Fruit fly (Drosophila melanogaster) whole organism, pupa: ENCODE results near the gene CG43783.

Experiments used
- CG10348 ChIP-seq: fragments of 200-800 bp; sonication (Bioruptor generic); IDR thresholded peaks from 2 replicates; pipeline ENCODE4 v1.3.6; 2022; ENCODE audit warnings: missing biosample characterization, missing genetic modification characterization
- CG12605 ChIP-seq: fragments of 200-800 bp; sonication (Bioruptor generic); IDR thresholded peaks from 2 replicates; pipeline ENCODE4 v1.3.6; 2022; ENCODE audit warnings: missing biosample characterization, missing genetic modification characterization
- CG13204 ChIP-seq: fragments of 200-800 bp; sonication (Bioruptor generic); optimal IDR thresholded peaks from 2 replicates; lab custom pipeline; 2018; ENCODE audit warnings: missing biosample characterization, mild to moderate bottlenecking, missing genetic modification characterization, moderate library complexity
- CG14655 ChIP-seq: fragments of 200-800 bp; sonication (Bioruptor generic); optimal IDR thresholded peaks from 3 replicates; lab custom pipeline; 2017; ENCODE audit warnings: mild to moderate bottlenecking, missing biosample characterization, missing genetic modification reagents, missing genetic modification characterization
- CG15710 ChIP-seq: fragments of 200-800 bp; sonication (Bioruptor generic); optimal IDR thresholded peaks from 2 replicates; lab custom pipeline; 2018; ENCODE audit warnings: missing biosample characterization, mild to moderate bottlenecking, missing genetic modification characterization, moderate library complexity
- CG17806 ChIP-seq: fragments of 200-800 bp; sonication (Bioruptor generic); optimal IDR thresholded peaks from 2 replicates; lab custom pipeline; 2018; ENCODE audit warnings: missing biosample characterization, mild to moderate bottlenecking, missing genetic modification characterization, moderate library complexity
- CG32121 ChIP-seq: fragments of 200-800 bp; sonication (Bioruptor generic); IDR thresholded peaks from 2 replicates; pipeline ENCODE4 v1.3.6; 2022; ENCODE audit warnings: missing biosample characterization, missing genetic modification characterization
- CG34367 ChIP-seq: fragments of 200-800 bp; sonication (Bioruptor generic); optimal IDR thresholded peaks from 2 replicates; lab custom pipeline; 2018; ENCODE audit warnings: missing biosample characterization, mild to moderate bottlenecking, missing genetic modification characterization
- CG4496 ChIP-seq: fragments of 200-800 bp; sonication (Bioruptor generic); IDR thresholded peaks from 3 replicates; pipeline ENCODE4 v1.3.6; 2022; ENCODE audit warnings: missing biosample characterization, missing genetic modification characterization
- CG8159 ChIP-seq: fragments of 200-800 bp; sonication (Bioruptor generic); optimal IDR thresholded peaks from 3 replicates; lab custom pipeline; 2018; ENCODE audit warnings: missing biosample characterization, mild to moderate bottlenecking, missing genetic modification characterization, moderate library complexity
- CG8301 ChIP-seq: fragments of 200-800 bp; sonication (Bioruptor generic); optimal IDR thresholded peaks from 2 replicates; lab custom pipeline; 2018; ENCODE audit warnings: missing biosample characterization, mild to moderate bottlenecking, missing genetic modification characterization
- CG9948 ChIP-seq: fragments of 200-800 bp; sonication (Bioruptor generic); optimal IDR thresholded peaks from 2 replicates; lab custom pipeline; 2018; ENCODE audit warnings: missing biosample characterization, mild to moderate bottlenecking, missing genetic modification characterization, moderate library complexity
- D1 ChIP-seq: fragments of 200-800 bp; sonication (Bioruptor generic); optimal IDR thresholded peaks from 2 replicates; lab custom pipeline; 2018; ENCODE audit warnings: missing biosample characterization, mild to moderate bottlenecking, missing genetic modification characterization, moderate library complexity
- EcR ChIP-seq: fragments of 200-800 bp; sonication (Bioruptor generic); optimal IDR thresholded peaks from 3 replicates; lab custom pipeline; 2019; ENCODE audit warnings: missing biosample characterization, missing genetic modification characterization, mild to moderate bottlenecking, moderate library complexity, missing genetic modification reagents
- Ets98B ChIP-seq: fragments of 200-800 bp; sonication (Bioruptor generic); IDR thresholded peaks from 2 replicates; pipeline ENCODE4 v1.3.6; 2022; ENCODE audit warnings: missing biosample characterization, missing genetic modification characterization
- Pif1A ChIP-seq: fragments of 200-800 bp; sonication (Bioruptor generic); optimal IDR thresholded peaks from 3 replicates; lab custom pipeline; 2016; ENCODE audit warnings: missing biosample characterization, missing genetic modification characterization
- Pif1B ChIP-seq: fragments of 200-800 bp; sonication (Bioruptor generic); optimal IDR thresholded peaks from 3 replicates; lab custom pipeline; 2016; ENCODE audit warnings: missing biosample characterization, missing genetic modification characterization
- Snoo ChIP-seq: fragments of 200-800 bp; sonication (Bioruptor generic); optimal IDR thresholded peaks from 3 replicates; lab custom pipeline; 2017; ENCODE audit warnings: missing biosample characterization, mild to moderate bottlenecking, missing genetic modification characterization, inconsistent platforms
- fd96Ca ChIP-seq: fragments of 200-800 bp; sonication (Bioruptor generic); IDR thresholded peaks from 3 replicates; pipeline ENCODE4 v1.3.6; 2022; ENCODE audit warnings: missing biosample characterization, missing genetic modification characterization
- gl ChIP-seq: fragments of 200-800 bp; sonication (Bioruptor generic); optimal IDR thresholded peaks from 2 replicates; lab custom pipeline; 2018; ENCODE audit warnings: missing biosample characterization, mild to moderate bottlenecking, missing genetic modification characterization
- rn ChIP-seq: fragments of 200-800 bp; sonication (Bioruptor generic); IDR thresholded peaks from 2 replicates; pipeline ENCODE4 v1.3.6; 2022; ENCODE audit warnings: missing biosample characterization, missing genetic modification characterization

CG43783 gene

dm6 chr3L:8981495-8981894, 27.4 kb upstream of the CG43783 start, which contains the start of gene CG13314:
CG13314 (plus strand) TSS chr3L:8981795.
- TF ChIP-seq CG4496 (GFP tag; lab: Robert Waterston, UW) = no peak
- TF ChIP-seq Pif1A (GFP tag; lab: Kevin White, UChicago) = no peak
- no peak for TF ChIP-seq EcR (GFP tag; lab: Kevin White, UChicago)
- TF ChIP-seq CG14655 (GFP tag; lab: Kevin White, UChicago) = no peak
- TF ChIP-seq Pif1B (GFP tag; lab: Kevin White, UChicago) = no peak
- TF ChIP-seq Ets98B (GFP tag; lab: Robert Waterston, UW) = no peak

DNA sequence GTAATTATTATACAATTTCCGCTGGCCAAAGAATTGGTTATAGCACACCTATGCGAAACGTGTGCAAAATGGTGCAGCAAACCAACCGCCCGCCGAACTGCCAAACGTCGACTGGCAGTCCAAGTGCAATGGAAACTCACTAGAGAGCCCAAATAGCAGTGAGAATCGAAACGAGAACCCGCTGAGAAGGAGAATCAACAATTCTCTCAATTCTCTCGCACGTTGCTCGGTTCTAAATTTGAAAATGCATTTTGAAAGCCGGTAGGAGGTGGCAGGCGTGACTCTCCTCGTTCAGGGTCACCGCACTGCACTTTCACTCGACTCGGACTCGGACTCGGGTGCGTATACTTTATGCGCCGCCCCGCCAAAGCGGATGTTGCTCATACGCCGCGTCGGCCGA, 25.7 kb upstream of the CG43783 start, which contains the start of gene CG5644:
CG5644 (minus strand) TSS at position 101 of the 400 bp plus-strand sequence.
- TF ChIP-seq CG8301 (tag; lab: Kevin White, UChicago) (no peak), CG13204 (no peak), CG15710 (tag; lab: Kevin White, UChicago) (no peak)
- TF ChIP-seq, all 21 proteins: peak for 0

dm6 chr3L:8978678-8979413, 24.8 kb upstream of the CG43783 start:
- TF ChIP-seq CG14655 (GFP tag; lab: Kevin White, UChicago) = no peak
- no peak for TF ChIP-seq CG15710 (tag; lab: Kevin White, UChicago)
- peak; percentile 83; the same call in 2 of the 3 replicates for TF ChIP-seq CG4496 (GFP tag; lab: Robert Waterston, UW)
- no peak for TF ChIP-seq gl (tag; lab: Kevin White, UChicago)
- TF ChIP-seq Snoo = no peak
- TF ChIP-seq CG8301 (tag; lab: Kevin White, UChicago) = peak; percentile 3
- TF ChIP-seq CG12605 (GFP tag; lab: Robert Waterston, UW) = peak; percentile 40
- no peak for TF ChIP-seq CG17806
- TF ChIP-seq fd96Ca (GFP tag; lab: Robert Waterston, UW) = peak; percentile 73; the same call in 2 of the 3 replicates
- no peak for TF ChIP-seq Pif1B (GFP tag; lab: Kevin White, UChicago)
- TF ChIP-seq CG13204 = no peak
- TF ChIP-seq rn (GFP tag; lab: Robert Waterston, UW) = no peak
- TF ChIP-seq CG10348 (GFP tag; lab: Robert Waterston, UW) = peak; percentile 47; the same call in 1 of the 2 replicates
- peak; percentile 8 for TF ChIP-seq CG9948 (tag; lab: Kevin White, UChicago)
- TF ChIP-seq Ets98B (GFP tag; lab: Robert Waterston, UW) = peak; percentile 74
- TF ChIP-seq Pif1A (GFP tag; lab: Kevin White, UChicago) = no peak
- TF ChIP-seq EcR (GFP tag; lab: Kevin White, UChicago) = peak; percentile 70
- TF ChIP-seq D1 (tag; lab: Kevin White, UChicago) = no peak
- TF ChIP-seq CG34367 (tag; lab: Kevin White, UChicago) = no peak
- peak; percentile 84 for TF ChIP-seq CG32121 (GFP tag; lab: Robert Waterston, UW)
- TF ChIP-seq CG8159 = no peak
- TF ChIP-seq, all 21 proteins: peak for 9

- TF ChIP-seq CG10348 (GFP tag; lab: Robert Waterston, UW) (no peak), CG32121 (GFP tag; lab: Robert Waterston, UW) (peak; percentile 30; the same call in 1 of the 2 replicates), CG4496 (GFP tag; lab: Robert Waterston, UW) (no peak), Ets98B (GFP tag; lab: Robert Waterston, UW) (no peak), CG9948 (tag; lab: Kevin White, UChicago) (peak; percentile 47), fd96Ca (GFP tag; lab: Robert Waterston, UW) (peak; percentile 59; the same call in 1 of the 3 replicates), gl (tag; lab: Kevin White, UChicago) (no peak), CG15710 (tag; lab: Kevin White, UChicago) (peak; percentile 65), CG12605 (GFP tag; lab: Robert Waterston, UW) (0 out of 2 replicates have a peak, but pooled peaks have one; percentile 25), rn (GFP tag; lab: Robert Waterston, UW) (no peak), CG34367 (tag; lab: Kevin White, UChicago) (no peak), EcR (GFP tag; lab: Kevin White, UChicago) (no peak), Pif1B (GFP tag; lab: Kevin White, UChicago) (no peak), CG8159 (peak; percentile 63), Pif1A (GFP tag; lab: Kevin White, UChicago) (no peak), CG8301 (tag; lab: Kevin White, UChicago) (no peak), CG14655 (GFP tag; lab: Kevin White, UChicago) (no peak), Snoo (peak; percentile 34), D1 (tag; lab: Kevin White, UChicago) (no peak), CG17806 (peak; percentile 24), CG13204 (no peak)
These were observed 20.7 kb upstream of the CG43783 start, which contains the start of the genes pix and Srp68 for dm6 chr3L:8974478-8975477. pix (minus strand) TSS chr3L:8974765. Srp68 (plus strand) TSS chr3L:8975046.

- TF ChIP-seq CG9948 (tag; lab: Kevin White, UChicago) = no peak
- peak; percentile 2 for TF ChIP-seq EcR (GFP tag; lab: Kevin White, UChicago)
These were observed 14.4 kb upstream of the CG43783 start, which contains the start of gene CG5026 for dm6 chr3L:8968437-8968836. CG5026 (plus strand) TSS chr3L:8968528.
